Worm (Caenorhabditis elegans) whole organism, early embryonic: ENCODE measurements around the gene Y51B9A.6.

ENCODE experiments used
- B0310.2 ChIP-seq: sonication (generic microtip); optimal IDR thresholded peaks from 2 replicates; lab custom pipeline; 2016; ENCODE audit warnings: mild to moderate bottlenecking, missing genetic modification characterization, missing compliant biosample characterization
- F13C5.2 ChIP-seq: sonication (generic microtip); optimal IDR thresholded peaks from 2 replicates; lab custom pipeline; 2017; ENCODE audit warnings: mild to moderate bottlenecking, missing genetic modification characterization, inconsistent platforms, missing compliant biosample characterization
- aly-1 ChIP-seq: sonication (generic microtip); optimal IDR thresholded peaks from 2 replicates; lab custom pipeline; 2016; ENCODE audit warnings: missing genetic modification characterization, missing compliant biosample characterization
- ama-1 ChIP-seq: fragments of 150-350 bp; optimal IDR thresholded peaks from 2 replicates; lab custom pipeline; 2014
- ceh-13 ChIP-seq: fragments of 200-800 bp; sonication (Bioruptor generic); optimal IDR thresholded peaks from 2 replicates; lab custom pipeline; 2018; ENCODE audit warnings: mild to moderate bottlenecking, missing genetic modification characterization, missing compliant biosample characterization
- ceh-36 ChIP-seq: sonication (generic microtip); optimal IDR thresholded peaks from 2 replicates; lab custom pipeline; 2016; ENCODE audit warnings: missing genetic modification characterization, inconsistent platforms, missing compliant biosample characterization
- ets-7 ChIP-seq: sonication (generic microtip); optimal IDR thresholded peaks from 2 replicates; lab custom pipeline; 2016; ENCODE audit warnings: missing genotype, missing genetic modification characterization, missing compliant biosample characterization
- flt-1 ChIP-seq: fragments of 200-800 bp; sonication (Bioruptor generic); IDR thresholded peaks from 2 replicates; pipeline ENCODE4 v1.3.6; 2022; ENCODE audit warnings: missing genetic modification characterization, missing compliant biosample characterization
- hmbx-1 ChIP-seq: sonication (generic microtip); optimal IDR thresholded peaks from 2 replicates; lab custom pipeline; 2016; ENCODE audit warnings: mild to moderate bottlenecking, missing genetic modification characterization, missing compliant biosample characterization
- hmg-4 ChIP-seq: fragments of 200-800 bp; sonication (Bioruptor generic); optimal IDR thresholded peaks from 2 replicates; lab custom pipeline; 2018; ENCODE audit warnings: mild to moderate bottlenecking, missing genetic modification characterization, missing compliant biosample characterization
- hnd-1 ChIP-seq: sonication (generic microtip); optimal IDR thresholded peaks from 2 replicates; lab custom pipeline; 2016; ENCODE audit warnings: missing genetic modification characterization, missing compliant biosample characterization
- pes-1 ChIP-seq: fragments of 200-800 bp; sonication (Bioruptor generic); IDR thresholded peaks from 2 replicates; pipeline ENCODE4 v1.3.6; 2022; ENCODE audit warnings: missing genetic modification reagents, missing genetic modification characterization, missing compliant biosample characterization
- scrt-1 ChIP-seq: fragments of 200-800 bp; sonication (Bioruptor generic); IDR thresholded peaks from 2 replicates; pipeline ENCODE4 v1.3.6; 2022; ENCODE audit warnings: missing genetic modification characterization, missing compliant biosample characterization
- sea-1 ChIP-seq: fragments of 200-800 bp; sonication (Bioruptor generic); conservative IDR thresholded peaks from 2 replicates; pipeline ENCODE4 v1.3.6; 2022; ENCODE audit warnings: missing genetic modification characterization, missing compliant biosample characterization
- tbx-11 ChIP-seq: fragments of 200-800 bp; sonication (Bioruptor generic); IDR thresholded peaks from 2 replicates; pipeline ENCODE4 v1.3.6; 2022; ENCODE audit warnings: missing genetic modification characterization, missing compliant biosample characterization
- tbx-37 ChIP-seq: fragments of 200-800 bp; sonication (Bioruptor generic); conservative IDR thresholded peaks from 2 replicates; pipeline ENCODE4 v1.3.6; 2022; ENCODE audit warnings: missing genetic modification reagents, missing genetic modification characterization, missing compliant biosample characterization
- tra-4 ChIP-seq: sonication (generic microtip); optimal IDR thresholded peaks from 2 replicates; lab custom pipeline; 2017; ENCODE audit warnings: missing genetic modification characterization, missing compliant biosample characterization

Y51B9A.6 gene

ce11 chrII:9403846-9404245, 859 bp upstream of the Y51B9A.6 start, which contains the start of gene Y51B9A.5:
Gene Y51B9A.5, plus strand, starts transcription at chrII:9404146.
- TF ChIP-seq aly-1 (tag; lab: Kevin White, UChicago) (no peak), ets-7 (tag; lab: Kevin White, UChicago) (no peak), ceh-36 (tag; lab: Kevin White, UChicago) (no peak), ceh-13 (GFP tag; lab: Kevin White, UChicago) (no peak), tbx-11 (GFP tag; lab: Robert Waterston, UW) (no peak), hnd-1 (no peak), sea-1 (GFP tag; lab: Robert Waterston, UW) (no peak), F13C5.2 (tag; lab: Kevin White, UChicago) (no peak), pes-1 (GFP tag; lab: Robert Waterston, UW) (no peak), B0310.2 (tag; lab: Kevin White, UChicago) (no peak), hmbx-1 (tag; lab: Kevin White, UChicago) (no peak), flt-1 (GFP tag; lab: Robert Waterston, UW) (no peak), scrt-1 (GFP tag; lab: Robert Waterston, UW) (no peak), tbx-37 (GFP tag; lab: Robert Waterston, UW) (no peak), ama-1 (lab: Kevin White, UChicago) (no peak), hmg-4 (GFP tag; lab: Kevin White, UChicago) (no peak), tra-4 (tag; lab: Kevin White, UChicago) (no peak)

ce11 chrII:9399746-9400145, 3.2 kb downstream of the Y51B9A.6 start, which contains the start of gene Y51B9A.7:
Gene Y51B9A.7, plus strand, starts transcription at chrII:9400046.
- TF ChIP-seq tbx-11 (GFP tag; lab: Robert Waterston, UW) = no peak
- TF ChIP-seq sea-1 (GFP tag; lab: Robert Waterston, UW) = no peak
- no peak for TF ChIP-seq aly-1 (tag; lab: Kevin White, UChicago)
- no peak for TF ChIP-seq ceh-36 (tag; lab: Kevin White, UChicago)
- TF ChIP-seq tbx-37 (GFP tag; lab: Robert Waterston, UW) = no peak
- no peak for TF ChIP-seq hnd-1
- no peak for TF ChIP-seq hmg-4 (GFP tag; lab: Kevin White, UChicago)

- TF ChIP-seq tbx-11 (GFP tag; lab: Robert Waterston, UW) (no peak), hnd-1 (no peak), aly-1 (tag; lab: Kevin White, UChicago) (no peak), hmbx-1 (tag; lab: Kevin White, UChicago) (no peak), ceh-36 (tag; lab: Kevin White, UChicago) (no peak), tbx-37 (GFP tag; lab: Robert Waterston, UW) (no peak), sea-1 (GFP tag; lab: Robert Waterston, UW) (no peak), tra-4 (tag; lab: Kevin White, UChicago) (no peak), scrt-1 (GFP tag; lab: Robert Waterston, UW) (no peak)
These were observed 4.6 kb downstream of the Y51B9A.6 start, which contains the start of the genes Y51B9A.14 and Y51B9A.8 for ce11 chrII:9398370-9398901. Gene Y51B9A.14, minus strand, starts transcription at chrII:9398470. Gene Y51B9A.8, plus strand, starts transcription at chrII:9398851.

ce11 chrII:9397496-9397895, 5.5 kb downstream of the Y51B9A.6 start, which contains the start of gene Y51B9A.9:
Gene Y51B9A.9, minus strand, starts transcription at chrII:9397596.
- TF ChIP-seq pes-1 (GFP tag; lab: Robert Waterston, UW) = no peak
- TF ChIP-seq B0310.2 (tag; lab: Kevin White, UChicago) = no peak
- no peak for TF ChIP-seq ets-7 (tag; lab: Kevin White, UChicago)
- TF ChIP-seq ama-1 (lab: Kevin White, UChicago) = no peak
- no peak for TF ChIP-seq sea-1 (GFP tag; lab: Robert Waterston, UW)
- no peak for TF ChIP-seq hmg-4 (GFP tag; lab: Kevin White, UChicago)
- TF ChIP-seq hmbx-1 (tag; lab: Kevin White, UChicago) = no peak
- no peak for TF ChIP-seq tra-4 (tag; lab: Kevin White, UChicago)
- TF ChIP-seq tbx-11 (GFP tag; lab: Robert Waterston, UW) = no peak
- TF ChIP-seq hnd-1 = no peak

- TF ChIP-seq ceh-36 (tag; lab: Kevin White, UChicago) (no peak), aly-1 (tag; lab: Kevin White, UChicago) (no peak), ama-1 (lab: Kevin White, UChicago) (no peak), pes-1 (GFP tag; lab: Robert Waterston, UW) (no peak), flt-1 (GFP tag; lab: Robert Waterston, UW) (no peak), tbx-11 (GFP tag; lab: Robert Waterston, UW) (no peak), hmbx-1 (tag; lab: Kevin White, UChicago) (no peak), ceh-13 (GFP tag; lab: Kevin White, UChicago) (no peak), scrt-1 (GFP tag; lab: Robert Waterston, UW) (no peak), tra-4 (tag; lab: Kevin White, UChicago) (no peak), B0310.2 (tag; lab: Kevin White, UChicago) (no peak), hmg-4 (GFP tag; lab: Kevin White, UChicago) (no peak), ets-7 (tag; lab: Kevin White, UChicago) (no peak), sea-1 (GFP tag; lab: Robert Waterston, UW) (no peak), F13C5.2 (tag; lab: Kevin White, UChicago) (no peak)
These were observed 10.3 kb downstream of the Y51B9A.6 start, which contains the start of gene lido-17 for ce11 chrII:9392724-9393123. Gene lido-17, minus strand, starts transcription at chrII:9392824.

ce11 chrII:9385241-9385640, 17.7 kb downstream of the Y51B9A.6 start, which contains the start of gene C06C3.7:
Gene C06C3.7, plus strand, starts transcription at chrII:9385541.
- TF ChIP-seq tra-4 (tag; lab: Kevin White, UChicago) (no peak), sea-1 (GFP tag; lab: Robert Waterston, UW) (no peak), tbx-11 (GFP tag; lab: Robert Waterston, UW) (no peak), ets-7 (tag; lab: Kevin White, UChicago) (no peak), ama-1 (lab: Kevin White, UChicago) (no peak), ceh-13 (GFP tag; lab: Kevin White, UChicago) (no peak), aly-1 (tag; lab: Kevin White, UChicago) (no peak), hmbx-1 (tag; lab: Kevin White, UChicago) (no peak), tbx-37 (GFP tag; lab: Robert Waterston, UW) (no peak), hmg-4 (GFP tag; lab: Kevin White, UChicago) (no peak), scrt-1 (GFP tag; lab: Robert Waterston, UW) (no peak)
